Fruit fly (Drosophila melanogaster): ENCODE measurements around the gene Dyro.

- TF ChIP-seq CG3838 (GFP tag; optimal IDR thresholded peaks at IDR 0.05) (no peak), Elba2 (GFP tag; optimal IDR thresholded peaks at IDR 0.05) (no peak)
These were observed 53.8 kb downstream of the Dyro start for dm6 chr3L:11241949-11242348.

All from whole organism, embryonic.